Fruit fly (Drosophila melanogaster) S2 (cell line): ENCODE results near the gene ZAP3.

Experiments
- CG8478 ChIP-seq: fragments of >200 bp; optimal IDR thresholded peaks from 2 replicates; lab custom pipeline; 2018
- CTCF ChIP-seq, 2 experiments: fragments of >200 bp; optimal IDR thresholded peaks; 2 replicates each; lab custom pipeline; 2018

ZAP3 gene

DNA sequence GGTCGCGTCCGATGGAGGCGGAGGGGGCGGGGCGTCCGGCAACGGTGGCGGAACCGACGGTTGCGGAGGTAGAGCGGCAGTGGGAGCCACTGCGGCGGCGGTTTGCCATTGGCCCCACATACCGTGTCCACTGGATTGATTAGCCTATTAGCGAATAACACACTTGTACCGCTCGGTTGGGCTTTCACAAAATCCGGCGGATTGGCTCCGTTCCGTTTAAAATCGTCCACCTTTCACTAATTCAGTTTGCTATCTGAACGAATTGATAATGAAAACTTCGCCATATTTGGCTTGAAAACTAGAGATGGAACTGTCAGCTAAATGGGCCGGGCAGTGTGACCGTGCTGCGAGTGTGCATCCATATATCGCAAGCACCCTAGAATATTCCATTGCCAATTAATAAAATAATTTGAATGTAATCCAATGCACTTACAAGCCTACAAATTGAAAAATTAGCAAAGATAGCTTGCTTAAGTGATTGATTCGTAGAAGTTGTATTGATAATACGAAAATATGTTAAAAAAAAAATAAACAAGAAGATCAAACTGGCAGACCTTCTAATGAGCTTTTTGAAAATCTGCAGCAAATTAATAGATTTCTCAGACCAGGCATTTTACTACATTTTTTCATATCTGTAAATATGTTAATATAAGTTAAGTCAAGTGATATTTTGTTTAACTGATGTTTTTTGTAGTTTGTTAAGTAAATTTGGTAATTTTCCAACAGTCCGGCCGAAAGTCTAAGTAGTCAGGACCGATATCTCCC is at the start of gene ZAP3:
Gene ZAP3, minus strand, starts transcription at position 308 of the 765 bp plus-strand sequence.
- TF ChIP-seq CG8478 (lab: Kevin White, UChicago) (no peak), CTCF (optimal IDR thresholded peaks at IDR 0.05; lab: Kevin White, UChicago) (no peak)

DNA sequence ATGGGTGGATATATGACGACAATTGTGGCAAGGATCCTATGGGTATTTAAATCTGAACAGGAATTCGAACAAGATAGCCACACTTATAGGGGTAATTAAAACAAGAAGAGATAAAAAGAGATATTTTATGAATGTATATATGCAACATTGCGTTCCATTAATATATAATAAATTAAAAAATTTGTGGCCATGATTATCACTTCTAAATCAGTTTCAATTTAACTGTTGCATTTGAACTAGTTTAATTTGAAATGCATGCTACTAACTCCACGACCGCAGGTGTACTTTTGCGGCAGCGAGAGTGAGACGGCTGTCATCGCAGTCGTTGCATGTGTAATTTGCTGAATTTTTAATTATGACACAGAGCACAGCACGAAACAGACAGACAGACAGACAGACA is 44.9 kb upstream of the ZAP3 start:
- TF ChIP-seq CG8478 (lab: Kevin White, UChicago) = no peak

DNA sequence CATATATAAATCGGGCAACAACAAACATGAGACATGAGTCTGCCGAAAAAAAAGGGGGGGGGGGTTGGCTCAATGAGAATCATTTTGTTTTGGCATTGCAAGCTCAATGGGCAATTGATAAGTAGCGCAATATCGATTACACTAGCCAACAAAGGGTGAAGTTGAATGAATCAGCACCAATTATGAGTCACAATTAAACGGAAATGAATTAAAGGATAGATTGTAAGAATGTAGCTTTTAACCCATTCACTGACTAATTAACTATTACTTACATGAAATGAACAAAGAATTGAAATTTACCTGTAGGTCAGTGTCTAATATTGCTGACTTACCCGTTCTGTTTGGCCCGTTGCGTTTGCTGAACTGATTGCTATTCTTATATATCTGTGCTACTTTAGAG is 43.3 kb upstream of the ZAP3 start:
- TF ChIP-seq CG8478 (lab: Kevin White, UChicago) = no peak

DNA sequence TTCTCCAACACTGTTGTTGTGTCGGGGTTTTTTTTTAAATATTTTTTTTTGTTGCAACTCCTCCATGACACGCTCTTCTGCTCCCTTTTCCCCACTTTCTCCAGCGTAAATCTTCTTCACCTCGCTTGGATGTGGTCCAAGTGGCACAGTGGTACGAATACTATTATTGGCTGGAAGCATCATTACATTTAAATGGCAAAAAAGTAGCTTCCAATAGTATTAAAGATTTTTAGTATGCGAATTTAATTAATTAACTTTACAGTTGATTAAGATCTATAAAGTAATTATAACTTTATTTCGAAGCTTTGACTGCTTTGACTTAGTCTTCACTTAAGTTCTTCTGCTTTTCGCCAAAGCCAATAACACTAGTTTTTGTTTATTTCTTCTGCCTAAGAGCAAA is 36.0 kb upstream of the ZAP3 start:
- TF ChIP-seq CG8478 (lab: Kevin White, UChicago) (no peak), CTCF (optimal IDR thresholded peaks at IDR 0.05; lab: Kevin White, UChicago) (no peak)

DNA sequence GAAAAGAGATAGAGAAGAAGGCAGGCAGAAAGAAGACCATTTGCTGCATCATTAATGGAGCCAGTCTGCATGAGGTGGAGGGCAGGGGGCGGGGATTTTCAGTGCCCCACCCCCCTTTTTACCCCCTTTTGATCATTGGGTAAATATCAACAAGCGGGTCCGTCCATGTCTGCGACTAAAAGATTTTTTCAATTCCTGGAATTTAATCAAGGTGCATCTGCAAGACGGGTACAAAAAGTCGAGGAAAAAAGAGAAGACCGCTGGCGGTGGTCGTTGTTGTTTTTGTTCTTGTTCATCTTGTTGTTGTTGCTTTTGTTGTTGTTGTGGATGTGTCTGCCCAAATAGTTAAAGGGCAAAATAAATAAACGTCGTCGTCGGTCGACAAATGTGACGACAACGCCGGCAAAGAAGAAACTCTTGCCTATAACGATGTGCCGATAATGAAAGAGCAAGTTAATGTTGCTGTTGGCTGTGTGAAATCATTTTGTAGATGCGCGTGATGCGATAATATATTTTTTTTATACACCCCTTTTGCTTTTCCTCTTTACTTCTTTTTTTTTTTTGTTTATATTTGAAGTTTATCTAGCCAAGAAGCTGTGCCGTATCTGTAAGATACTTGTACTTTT is 33.4 kb upstream of the ZAP3 start:
- TF ChIP-seq CG8478 (lab: Kevin White, UChicago) = no peak
- no peak for TF ChIP-seq CTCF (optimal IDR thresholded peaks at IDR 0.05; lab: Kevin White, UChicago)

DNA sequence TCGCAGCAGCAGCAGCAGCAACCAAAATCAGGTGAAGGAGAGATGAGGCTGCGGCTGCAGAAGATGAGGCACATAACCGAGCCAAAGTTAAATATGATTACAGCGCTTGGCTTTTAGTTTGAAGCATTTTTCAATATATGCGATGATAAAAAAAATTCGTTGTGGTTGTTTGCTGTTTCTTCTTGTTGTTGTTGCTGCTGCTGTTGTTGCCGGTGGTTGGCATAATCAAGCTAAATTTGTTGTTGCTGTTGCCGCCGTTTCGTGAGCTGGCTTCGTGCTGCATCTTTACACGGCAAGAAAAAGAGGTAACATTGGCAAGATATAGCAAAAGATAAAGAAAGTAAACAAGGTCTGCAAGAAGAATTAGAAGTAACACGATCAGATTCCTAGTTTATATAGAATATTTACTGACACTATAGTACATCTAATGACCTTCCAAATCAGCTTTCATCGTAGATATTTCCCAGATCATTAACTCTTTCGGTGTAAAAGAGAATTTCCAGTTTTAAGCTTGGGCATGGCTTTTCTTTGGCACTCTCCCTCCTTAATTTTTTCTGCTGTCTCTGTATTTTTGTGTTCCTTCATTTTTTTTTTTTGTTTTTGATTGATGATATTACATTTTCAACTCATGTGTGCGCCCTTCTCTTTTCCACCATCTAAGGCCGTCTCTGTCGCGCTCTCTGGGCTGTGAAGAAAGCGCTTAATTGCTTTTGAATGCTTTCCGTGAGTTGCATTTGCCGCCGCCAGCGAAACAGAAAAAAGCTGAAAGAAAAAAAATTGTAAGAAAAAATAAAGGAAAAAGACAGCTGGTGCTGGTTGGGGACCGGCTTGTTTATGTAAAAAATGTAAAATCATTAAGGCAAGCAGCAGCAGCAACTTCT is 31.9 kb upstream of the ZAP3 start:
- TF ChIP-seq CG8478 (lab: Kevin White, UChicago) (no peak), CTCF (optimal IDR thresholded peaks at IDR 0.05; lab: Kevin White, UChicago) (no peak)

DNA sequence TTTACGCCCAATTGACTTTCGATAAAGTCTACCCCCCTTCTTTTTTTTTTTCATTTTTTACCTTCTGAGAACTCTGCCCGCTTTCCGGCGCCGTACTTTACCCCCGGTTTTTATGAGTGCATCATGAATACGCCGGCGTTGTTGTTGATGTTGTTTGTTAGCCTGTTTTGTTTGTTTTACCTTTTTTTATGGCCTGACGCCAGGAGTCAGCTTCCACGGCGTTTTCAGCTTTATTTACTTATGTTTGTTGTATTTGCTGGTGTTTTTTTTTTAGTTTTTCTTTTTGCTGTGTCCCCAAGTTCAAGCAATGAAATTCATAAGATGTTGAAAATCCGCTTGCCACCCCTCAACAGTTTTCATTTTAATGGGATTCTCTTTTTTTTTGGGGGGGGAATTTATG is 28.6 kb upstream of the ZAP3 start:
- TF ChIP-seq CG8478 (lab: Kevin White, UChicago) (no peak), CTCF (optimal IDR thresholded peaks at IDR 0.05; lab: Kevin White, UChicago) (no peak)

DNA sequence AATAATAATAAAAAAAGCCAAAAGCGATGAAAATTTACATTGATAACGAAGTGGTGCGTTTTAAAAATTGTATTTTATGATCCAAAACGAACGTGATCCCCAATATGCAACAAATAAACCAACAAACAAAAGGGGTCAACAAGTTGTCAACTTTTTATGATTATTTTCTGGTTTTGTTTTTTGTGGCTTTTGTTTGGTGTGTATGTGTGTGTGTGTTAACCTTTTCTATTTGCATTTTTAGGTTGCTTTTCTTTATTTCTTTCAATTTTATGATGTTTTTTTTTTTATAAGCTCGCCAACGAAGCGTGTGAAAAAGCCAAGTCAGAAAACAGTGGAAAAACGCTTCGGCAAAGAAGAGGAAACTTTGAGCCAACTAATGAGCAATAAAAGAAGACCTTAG is 26.0 kb upstream of the ZAP3 start:
- no peak for TF ChIP-seq CG8478 (lab: Kevin White, UChicago)
- no peak for TF ChIP-seq CTCF (optimal IDR thresholded peaks at IDR 0.05; lab: Kevin White, UChicago)

DNA sequence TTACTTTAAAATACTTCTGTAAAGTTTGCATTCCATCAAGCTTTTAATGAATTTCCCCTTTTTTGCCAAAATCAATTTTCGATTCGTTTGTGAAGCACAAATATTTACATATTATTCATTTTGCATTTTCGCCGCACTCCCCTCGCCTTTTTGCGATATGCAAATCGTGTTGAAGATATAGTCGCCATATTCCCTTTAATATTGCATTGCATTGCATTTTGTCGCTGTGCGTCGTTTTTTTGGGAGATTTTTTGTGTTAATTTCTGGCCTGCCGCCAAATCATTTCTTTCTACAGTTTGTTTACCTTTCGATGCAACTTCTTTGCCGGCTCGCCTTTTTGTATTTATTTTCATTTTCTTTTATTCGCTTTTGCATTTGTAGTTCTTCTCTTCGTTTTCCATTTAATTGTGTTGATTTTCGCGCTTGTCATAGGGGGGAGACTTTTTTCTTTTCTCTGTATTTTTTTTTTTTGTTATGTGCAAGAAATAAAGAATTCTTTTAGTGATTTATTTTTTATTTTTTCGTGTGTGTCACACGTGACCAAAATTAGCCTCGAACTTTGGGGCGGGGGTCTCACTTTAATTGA is 24.4 kb upstream of the ZAP3 start:
- no peak for TF ChIP-seq CTCF (optimal IDR thresholded peaks at IDR 0.05; lab: Kevin White, UChicago)
- TF ChIP-seq CG8478 (lab: Kevin White, UChicago) = no peak

DNA sequence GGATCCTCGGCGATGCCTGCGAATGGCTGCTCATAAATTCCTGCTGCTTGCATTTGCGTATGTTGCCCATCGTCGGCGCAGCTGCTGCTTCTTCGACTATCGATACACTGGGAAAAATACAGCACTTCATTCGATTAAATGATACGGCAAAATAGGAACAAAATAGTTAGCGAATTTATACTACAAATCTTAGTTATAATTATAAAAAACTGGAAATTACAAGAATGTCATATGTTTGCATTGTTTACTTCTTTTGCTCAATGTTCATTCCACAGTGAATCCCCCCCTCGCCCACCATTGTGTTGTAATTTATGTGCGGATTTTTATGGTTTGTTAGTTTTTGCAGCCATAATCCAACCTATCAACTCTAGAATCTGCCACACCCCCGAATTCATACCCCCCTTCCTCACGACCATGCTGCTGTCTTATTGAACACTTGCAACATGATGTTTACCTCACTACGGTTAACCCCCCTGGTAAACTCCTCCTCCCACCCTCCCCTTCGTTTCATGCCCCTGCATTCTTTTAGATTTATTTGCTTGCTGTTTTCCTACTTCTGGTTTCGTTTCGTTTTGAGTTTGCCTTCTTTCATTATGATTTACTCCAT is 23.5 kb upstream of the ZAP3 start:
- no peak for TF ChIP-seq CG8478 (lab: Kevin White, UChicago)
- TF ChIP-seq CTCF (optimal IDR thresholded peaks at IDR 0.05; lab: Kevin White, UChicago) = no peak

DNA sequence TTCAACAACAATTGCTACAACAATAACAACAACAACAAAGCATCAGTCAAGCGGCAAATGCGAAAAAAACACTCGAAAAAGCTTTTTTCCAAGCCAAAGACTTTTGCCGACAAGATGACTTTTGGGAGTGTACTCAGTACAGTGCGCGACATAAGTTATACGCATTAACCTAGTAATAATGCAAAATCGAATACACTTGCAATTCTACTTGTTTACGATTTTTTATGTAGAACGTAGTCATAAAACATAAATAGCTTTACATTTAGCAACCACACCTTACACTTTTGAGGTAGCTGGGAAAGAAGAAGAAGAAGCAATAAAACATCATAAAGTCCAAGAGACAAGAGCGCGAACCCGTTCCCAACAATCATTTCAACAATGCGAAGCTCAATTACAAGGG is 22.2 kb upstream of the ZAP3 start:
- TF ChIP-seq CTCF (optimal IDR thresholded peaks at IDR 0.05; lab: Kevin White, UChicago) (no peak), CG8478 (lab: Kevin White, UChicago) (no peak)

DNA sequence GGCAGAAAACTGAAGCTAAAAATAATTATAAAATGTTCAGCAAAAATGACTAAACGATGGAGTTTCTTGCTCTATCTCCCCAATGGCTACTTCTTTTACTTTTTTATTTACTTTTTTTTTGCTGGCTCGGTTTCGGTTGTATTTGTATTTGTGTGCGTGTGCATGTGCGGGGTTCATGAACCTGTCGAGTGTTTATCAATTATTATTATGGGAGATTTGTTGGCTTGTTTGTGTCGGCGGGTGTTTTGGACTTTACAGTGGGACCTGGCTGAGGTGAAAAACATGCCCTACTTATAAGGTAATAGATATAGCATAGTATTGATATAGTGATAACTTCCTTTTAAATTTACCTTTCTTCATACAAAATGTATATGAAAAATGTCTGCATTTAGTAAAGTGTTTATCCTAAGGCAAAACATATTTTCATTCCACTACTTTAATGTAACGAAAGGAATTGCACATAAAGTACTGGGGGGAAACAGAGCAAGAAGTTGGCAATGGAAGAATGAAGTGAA is 21.3 kb upstream of the ZAP3 start:
- TF ChIP-seq CG8478 (lab: Kevin White, UChicago) (no peak), CTCF (optimal IDR thresholded peaks at IDR 0.05; lab: Kevin White, UChicago) (no peak)

DNA sequence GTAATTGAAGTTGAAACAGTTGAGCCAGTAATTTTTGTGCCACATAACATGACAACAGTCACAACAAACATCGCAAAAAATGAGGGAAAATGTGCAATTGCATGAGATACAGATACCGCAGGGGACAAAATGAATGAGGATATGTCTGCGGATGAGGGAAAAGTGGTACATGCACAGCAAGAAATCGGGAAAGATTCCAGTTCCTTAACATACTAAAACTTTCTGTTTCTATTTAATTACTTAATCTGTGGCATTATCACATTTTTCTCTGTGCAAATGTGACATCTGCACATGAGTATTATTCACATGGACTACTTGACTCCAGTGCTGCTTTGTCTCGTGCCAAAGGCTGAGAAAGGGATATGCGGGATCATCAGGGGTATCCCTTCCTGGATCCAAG is 10.5 kb upstream of the ZAP3 start:
- no peak for TF ChIP-seq CG8478 (lab: Kevin White, UChicago)
- no peak for TF ChIP-seq CTCF (optimal IDR thresholded peaks at IDR 0.05; lab: Kevin White, UChicago)

DNA sequence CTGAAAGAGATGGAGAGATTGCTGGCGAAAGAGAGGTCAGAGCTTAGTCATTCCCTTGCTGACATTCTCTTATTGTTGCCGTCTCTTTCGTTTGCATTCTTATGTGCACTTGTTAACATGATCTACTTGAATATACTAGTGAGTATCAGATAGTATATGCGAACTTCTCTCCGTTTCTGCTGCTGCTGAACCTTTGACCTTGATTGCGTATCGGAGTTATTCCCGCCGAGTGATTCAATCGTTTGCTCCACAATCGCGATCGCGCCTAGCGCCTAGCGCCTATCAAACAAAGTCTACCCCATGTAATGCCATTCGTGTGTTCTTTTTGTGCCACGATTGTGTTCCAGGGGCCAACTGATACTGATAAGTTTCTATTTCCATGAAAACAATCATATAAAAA is 6.9 kb upstream of the ZAP3 start:
- TF ChIP-seq CTCF (optimal IDR thresholded peaks at IDR 0.05; lab: Kevin White, UChicago) (no peak), CG8478 (lab: Kevin White, UChicago) (no peak)
